Worm (Caenorhabditis elegans) whole organism, late embryonic: ENCODE measurements around the gene srx-26.

Experiments
- F13H6.1 ChIP-seq: sonication (generic microtip); optimal IDR thresholded peaks from 2 replicates; lab custom pipeline; 2016; ENCODE audit warnings: missing genetic modification characterization, missing compliant biosample characterization
- ceh-34 ChIP-seq: sonication (generic microtip); optimal IDR thresholded peaks from 2 replicates; lab custom pipeline; 2016; ENCODE audit warnings: mild to moderate bottlenecking, missing genetic modification characterization, missing compliant biosample characterization
- che-1 ChIP-seq: sonication (generic microtip); optimal IDR thresholded peaks from 2 replicates; lab custom pipeline; 2016; ENCODE audit warnings: mild to moderate bottlenecking, missing genetic modification characterization, missing compliant biosample characterization
- dmd-4 ChIP-seq: sonication (generic microtip); optimal IDR thresholded peaks from 2 replicates; lab custom pipeline; 2016; ENCODE audit warnings: borderline replicate concordance, missing genetic modification characterization, missing compliant biosample characterization
- elt-2 ChIP-seq: sonication (generic microtip); optimal IDR thresholded peaks from 2 replicates; lab custom pipeline; 2016; ENCODE audit warnings: missing genetic modification reagents, missing genetic modification characterization, missing compliant biosample characterization
- ets-4 ChIP-seq: sonication (generic microtip); optimal IDR thresholded peaks from 2 replicates; lab custom pipeline; 2016; ENCODE audit warnings: missing genetic modification characterization, missing compliant biosample characterization
- fkh-10 ChIP-seq: fragments of 150-350 bp; optimal IDR thresholded peaks from 2 replicates; lab custom pipeline; 2014; ENCODE audit warnings: missing biosample characterization, missing genetic modification reagents, missing genetic modification characterization
- nhr-11 ChIP-seq: fragments of 150-350 bp; optimal IDR thresholded peaks from 2 replicates; lab custom pipeline; 2014; ENCODE audit warnings: missing biosample characterization, missing genetic modification characterization
- pax-1 ChIP-seq: fragments of 150-350 bp; optimal IDR thresholded peaks from 2 replicates; lab custom pipeline; 2014; ENCODE audit warnings: missing biosample characterization, missing genetic modification characterization
- unc-3 ChIP-seq, 2 experiments: fragments of 200-800 bp in 1 of 2; sonication (Bioruptor generic) in 1 of 2; sonication (generic microtip) in 1 of 2; conservative IDR thresholded peaks in 1 of 2; optimal IDR thresholded peaks in 1 of 2; 2 replicates each; pipeline versions ENCODE4 v1.3.6 to Lab custom; 2016 to 2022; ENCODE audit warnings: missing compliant biosample characterization in 2 of 2, missing genetic modification characterization in 2 of 2, missing genetic modification reagents in 1 of 2
- zip-5 ChIP-seq: sonication (generic microtip); optimal IDR thresholded peaks from 2 replicates; lab custom pipeline; 2016; ENCODE audit warnings: missing genetic modification characterization, missing compliant biosample characterization

- TF ChIP-seq ets-4: no peak
- TF ChIP-seq zip-5 (tag; lab: Kevin White, UChicago): no peak
- no peak for TF ChIP-seq ceh-34 (tag; lab: Kevin White, UChicago)
- TF ChIP-seq unc-3 (GFP tag; conservative IDR thresholded peaks at IDR 0.05; lab: Robert Waterston, UW): no peak
- TF ChIP-seq unc-3 (tag; optimal IDR thresholded peaks at IDR 0.05; lab: Kevin White, UChicago): no peak
- TF ChIP-seq fkh-10: no peak
- TF ChIP-seq pax-1: no peak
- TF ChIP-seq elt-2 (tag; lab: Kevin White, UChicago): no peak
- no peak for TF ChIP-seq F13H6.1
- TF ChIP-seq nhr-11 (tag; lab: Kevin White, UChicago): no peak
- no peak for TF ChIP-seq dmd-4
- no peak for TF ChIP-seq che-1 (tag; lab: Kevin White, UChicago)
Measured at ce11 chrV:2728236-2728635, 24.7 kb downstream of the srx-26 start, which contains the start of gene str-33.
